Worm (Caenorhabditis elegans): ENCODE data around the gene aman-2.

The aman-2 gene

DNA sequence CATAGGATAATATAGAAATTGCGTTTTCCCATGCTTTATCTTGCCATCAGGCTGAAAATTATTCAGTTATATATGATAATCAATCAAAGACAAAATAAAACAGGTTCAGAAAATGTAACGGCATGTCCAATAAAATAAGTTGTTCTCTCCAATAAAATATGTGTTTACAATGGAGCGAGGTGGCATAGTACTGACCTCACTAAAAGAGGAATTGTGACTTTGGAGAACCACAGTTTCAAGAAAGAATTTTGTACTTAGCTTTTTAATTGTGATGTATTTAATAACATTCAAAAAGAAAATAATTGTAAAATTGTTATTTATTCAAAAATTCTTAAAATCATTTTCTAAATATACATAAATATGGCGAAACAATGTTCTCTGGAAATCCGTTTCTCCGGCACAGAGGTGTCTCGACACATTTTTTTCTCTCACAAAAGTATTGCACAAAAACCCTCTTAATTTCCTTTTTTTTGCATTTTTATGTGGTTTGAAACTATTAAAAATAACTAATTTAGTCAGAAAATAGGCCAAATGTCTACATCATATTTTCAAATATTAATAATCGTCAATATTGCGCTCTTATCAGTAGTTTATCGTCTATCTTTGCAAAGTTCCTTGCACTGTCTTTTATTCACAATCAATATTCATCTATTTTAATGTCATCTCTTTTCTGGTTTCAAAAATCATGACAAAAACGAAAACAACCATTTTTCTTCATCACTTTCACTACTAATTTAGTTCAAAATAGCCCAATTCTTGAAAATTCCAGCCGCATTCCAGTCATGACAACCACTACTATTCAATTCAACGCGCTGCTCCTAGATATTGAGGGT, at the start of gene aman-2, which contains the start of gene F58H1.3:
TSS of gene aman-2 (minus strand) at position 51 of the 833 bp plus-strand sequence.
TSS of gene F58H1.3 (plus strand) at position 783 of the 833 bp plus-strand sequence.
- TF ChIP-seq unc-62 (GFP tag; optimal IDR thresholded peaks at IDR 0.05): no peak

DNA sequence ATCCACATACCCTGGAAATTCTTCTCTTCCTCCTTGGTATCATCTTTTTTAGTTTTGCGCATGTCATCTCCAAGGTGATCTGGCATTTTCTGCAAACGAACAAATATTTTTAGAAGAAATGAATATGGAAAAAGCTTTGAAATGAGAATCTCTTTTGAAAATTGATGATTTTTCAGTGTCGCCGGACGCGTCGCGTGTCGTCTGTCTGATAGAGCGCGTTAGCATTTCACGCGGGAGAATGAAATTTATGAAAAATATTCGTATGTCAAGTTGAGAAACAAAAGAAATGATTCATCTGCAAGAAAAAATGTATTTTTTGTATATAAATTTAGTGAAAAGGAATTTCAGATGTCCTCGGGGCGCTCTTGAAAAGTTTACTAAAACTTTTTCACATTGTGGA, 49.3 kb upstream of the aman-2 start, which contains the start of gene rpt-1:
TSS of gene rpt-1 (minus strand) at position 89 of the 400 bp plus-strand sequence.
- no peak for TF ChIP-seq unc-62 (GFP tag; optimal IDR thresholded peaks at IDR 0.05)

DNA sequence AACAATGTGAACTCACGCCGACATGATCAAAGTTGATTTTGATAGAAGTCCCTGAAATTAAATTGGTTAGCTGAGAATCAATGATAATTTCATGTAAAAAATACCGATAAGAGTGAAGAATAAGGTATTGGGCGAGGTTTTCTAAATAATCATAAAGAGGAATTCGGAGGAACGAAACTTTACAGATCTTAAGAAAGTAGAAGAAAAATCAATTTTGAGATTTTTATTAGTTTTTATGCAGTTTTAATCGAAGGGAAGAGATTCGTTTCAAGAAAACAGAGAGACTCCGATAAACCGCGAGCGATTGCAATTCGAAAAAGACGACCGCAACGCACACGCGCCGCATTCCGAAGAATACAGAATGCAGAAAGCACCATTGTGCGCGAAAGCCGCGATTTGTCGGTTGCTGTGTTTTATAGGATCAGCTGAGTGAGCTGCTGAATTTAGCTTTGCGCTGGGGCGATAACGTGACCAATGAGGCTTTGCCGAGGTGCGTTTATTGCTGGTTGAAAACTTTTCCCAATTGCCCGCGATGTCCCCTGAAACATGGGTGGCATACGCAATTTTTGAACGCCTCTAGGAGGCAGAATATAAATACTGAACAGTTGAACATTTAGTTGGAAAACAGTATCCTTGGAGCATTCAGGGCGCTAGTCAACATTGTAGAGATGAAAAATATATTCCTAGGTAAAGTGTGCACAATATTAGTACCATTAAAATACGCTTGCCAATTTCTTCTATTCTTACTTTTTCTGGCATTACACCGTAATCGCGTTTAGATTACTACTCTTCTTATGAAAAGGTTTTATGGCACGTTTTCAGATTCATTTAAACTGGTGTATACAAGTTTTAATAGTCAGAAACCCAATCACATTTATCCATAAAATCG, 46.9 kb upstream of the aman-2 start, which contains the start of gene snr-4:
TSS of gene snr-4 (minus strand) at position 51 of the 889 bp plus-strand sequence.
- TF ChIP-seq unc-62 (GFP tag; optimal IDR thresholded peaks at IDR 0.05): no peak

DNA sequence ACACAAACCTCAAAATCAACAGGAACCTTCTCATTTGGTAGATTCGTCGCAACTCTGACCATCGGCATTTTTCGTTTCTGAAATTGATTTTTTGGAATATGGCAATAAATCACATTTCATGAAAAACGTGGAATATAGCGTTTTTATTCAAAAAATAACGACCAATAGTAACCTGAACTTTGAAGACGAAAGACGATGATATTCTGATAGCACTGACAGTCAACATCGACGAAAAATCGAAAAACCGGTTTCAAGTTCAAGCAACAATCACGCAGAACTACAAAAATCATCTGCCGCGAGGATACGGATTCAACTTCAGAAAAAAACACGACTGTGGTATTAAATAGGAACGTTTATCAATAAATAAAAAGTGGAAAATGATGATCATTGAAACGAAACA, 45.1 kb upstream of the aman-2 start, which contains the start of gene mif-2:
TSS of gene mif-2 (minus strand) at position 281 of the 400 bp plus-strand sequence.
- TF ChIP-seq unc-62 (GFP tag; optimal IDR thresholded peaks at IDR 0.05): no peak

DNA sequence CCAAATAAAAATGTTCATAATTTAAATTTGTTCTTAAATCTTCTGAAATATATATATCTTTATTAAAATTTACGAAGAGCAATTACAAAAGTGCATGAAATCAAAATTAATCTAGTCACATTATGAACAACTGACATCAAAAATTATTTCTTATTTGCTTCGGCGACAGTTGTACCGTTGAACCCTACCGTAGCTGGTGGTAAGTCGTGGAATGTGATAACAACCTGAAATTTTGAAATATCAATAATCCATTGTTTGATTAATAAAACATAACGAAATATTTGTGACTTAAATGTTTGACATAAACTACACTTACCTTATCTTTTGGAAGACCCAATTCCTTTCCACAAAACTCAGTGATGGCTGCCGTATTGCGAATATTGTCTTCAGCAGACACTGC, 43.7 kb upstream of the aman-2 start:
- no peak for TF ChIP-seq unc-62 (GFP tag; optimal IDR thresholded peaks at IDR 0.05)

DNA sequence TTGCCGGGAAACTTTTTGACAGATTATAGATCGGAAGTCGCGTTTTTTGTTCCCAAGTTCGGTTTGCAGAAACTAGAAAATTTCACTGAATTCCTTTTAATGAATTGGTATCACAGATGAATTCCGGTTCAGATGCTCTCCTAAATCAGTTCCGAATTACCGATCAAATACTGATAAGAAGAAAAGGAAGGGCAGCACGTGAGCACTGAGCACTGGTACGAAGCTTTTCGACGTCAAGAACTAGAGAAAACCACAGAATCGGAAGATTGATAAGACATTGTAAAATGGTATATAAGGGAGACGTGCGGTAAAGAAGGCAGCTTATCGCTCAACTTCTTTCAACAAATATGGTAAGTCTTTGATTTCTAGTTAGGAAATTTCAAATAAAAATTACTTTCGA, 42.2 kb upstream of the aman-2 start, which contains the start of gene cpr-1:
TSS of gene cpr-1 (plus strand) at position 319 of the 400 bp plus-strand sequence.
- no peak for TF ChIP-seq unc-62 (GFP tag; optimal IDR thresholded peaks at IDR 0.05)

DNA sequence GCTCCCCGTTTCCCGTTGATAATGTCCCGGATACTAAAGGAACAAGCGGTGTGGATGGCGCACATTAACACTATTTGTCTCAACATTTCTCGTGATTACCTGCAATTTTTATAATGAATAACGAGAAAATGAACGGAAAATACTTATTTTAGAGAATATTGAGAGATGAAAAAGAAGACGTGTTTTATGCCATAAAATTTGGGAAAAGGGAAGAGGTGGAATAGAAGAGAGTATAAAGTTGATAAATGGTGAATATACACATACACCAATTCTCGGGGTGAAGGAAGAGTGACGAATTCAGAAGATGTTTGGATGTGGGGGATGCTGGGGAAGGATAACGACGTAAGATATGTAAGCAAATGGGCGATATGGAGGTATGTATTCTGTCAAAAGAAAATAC, 31.7 kb upstream of the aman-2 start, which contains the start of gene F58H1.7:
TSS of gene F58H1.7 (minus strand) at position 101 of the 400 bp plus-strand sequence.
- TF ChIP-seq unc-62 (GFP tag; optimal IDR thresholded peaks at IDR 0.05): no peak

DNA sequence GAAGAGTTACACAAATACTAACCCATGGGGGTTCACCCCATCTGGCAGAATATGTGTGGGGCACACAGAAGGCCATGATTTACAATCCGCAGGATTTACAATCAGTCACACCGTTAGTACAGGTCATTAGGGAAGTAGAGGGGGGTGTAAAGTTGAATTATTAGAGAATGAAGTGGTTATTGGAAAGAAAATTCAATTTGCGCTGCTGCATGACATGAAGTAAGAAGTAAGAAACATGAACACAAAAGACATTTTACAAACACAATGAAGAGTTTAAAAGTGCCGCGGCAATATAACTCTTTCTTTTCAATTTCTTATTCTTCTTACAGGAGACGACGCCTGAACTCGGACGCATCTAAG, 27.8 kb upstream of the aman-2 start:
- no peak for TF ChIP-seq unc-62 (GFP tag; optimal IDR thresholded peaks at IDR 0.05)

DNA sequence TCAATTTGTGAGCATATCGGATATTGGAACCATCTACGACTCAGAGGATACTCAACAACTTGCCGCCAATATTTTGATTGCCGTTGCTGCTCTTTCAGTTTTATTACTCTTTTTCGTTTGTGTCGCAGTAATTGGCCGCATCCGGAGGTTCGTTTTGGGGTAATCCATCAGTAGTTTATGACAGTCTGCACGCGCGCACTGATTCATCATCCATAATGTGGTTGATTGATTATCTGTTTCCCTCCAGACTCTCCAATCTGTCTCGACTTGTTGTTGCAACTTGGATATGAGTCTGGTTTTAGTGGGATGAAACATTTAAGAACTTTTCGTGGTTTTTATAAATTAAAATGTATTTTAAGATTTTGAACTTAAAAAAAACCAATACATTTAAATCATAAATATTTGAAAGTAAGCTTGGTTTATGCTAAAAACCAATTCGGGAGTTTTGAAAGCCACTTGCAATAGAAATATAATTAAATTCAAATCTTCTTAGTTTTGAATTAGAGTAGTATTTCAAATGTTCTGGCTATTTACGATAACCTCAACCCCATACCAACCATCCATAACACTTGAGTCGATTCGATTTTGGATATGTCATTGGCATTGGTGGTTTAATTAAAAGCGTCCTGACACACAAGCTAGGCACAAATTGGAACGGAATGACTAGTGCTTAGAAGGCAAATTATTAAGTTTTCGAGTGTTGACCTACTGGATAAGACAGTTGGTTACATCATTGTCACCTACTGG, 27.2 kb upstream of the aman-2 start:
- TF ChIP-seq unc-62 (GFP tag; optimal IDR thresholded peaks at IDR 0.05): no peak

DNA sequence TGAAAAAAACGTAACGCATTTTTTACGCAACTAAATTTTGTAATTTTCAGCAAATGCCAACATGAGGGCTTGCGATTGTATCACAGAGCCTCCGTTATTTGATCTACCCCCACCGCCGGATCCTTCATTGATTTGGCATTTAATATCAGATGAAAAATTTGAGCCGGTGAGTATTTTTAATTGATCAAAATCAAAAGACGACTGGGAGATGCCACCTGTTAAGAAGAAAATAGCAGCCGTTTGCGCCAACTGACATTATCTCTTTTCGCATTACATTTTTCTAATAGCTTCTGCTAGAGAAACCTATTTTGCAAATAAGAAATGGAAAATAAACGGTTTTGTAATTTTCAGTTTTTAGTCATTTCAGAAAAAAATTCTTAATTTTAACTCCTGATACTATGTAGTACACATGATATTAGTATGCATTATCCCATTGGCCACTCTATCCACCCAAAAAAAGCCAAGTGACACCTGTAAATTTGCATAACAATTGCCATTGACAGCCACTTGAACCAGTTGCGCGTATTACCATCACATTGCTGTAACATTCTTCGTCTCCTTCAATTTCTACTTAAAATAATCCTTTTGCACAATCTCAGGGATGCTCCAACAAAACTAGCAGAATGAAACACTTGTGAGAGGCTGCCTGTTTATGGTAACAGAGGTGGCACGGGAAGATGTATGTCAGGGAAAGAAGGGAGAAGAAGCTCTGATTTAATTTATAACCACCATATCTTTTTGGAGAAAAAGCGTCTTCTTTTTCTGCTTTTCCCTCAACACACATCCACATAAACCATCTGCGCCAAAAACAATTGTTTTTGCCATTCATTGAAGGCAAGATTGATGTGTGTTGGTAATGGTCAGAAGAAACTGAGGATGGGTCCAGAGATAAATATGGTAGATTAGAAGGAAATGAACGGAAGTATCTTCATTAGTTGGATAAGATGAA, 25.6 kb upstream of the aman-2 start, which contains the start of gene F58H1.5:
TSS of gene F58H1.5 (plus strand) at position 51 of the 949 bp plus-strand sequence.
- TF ChIP-seq unc-62 (GFP tag; optimal IDR thresholded peaks at IDR 0.05): no peak

DNA sequence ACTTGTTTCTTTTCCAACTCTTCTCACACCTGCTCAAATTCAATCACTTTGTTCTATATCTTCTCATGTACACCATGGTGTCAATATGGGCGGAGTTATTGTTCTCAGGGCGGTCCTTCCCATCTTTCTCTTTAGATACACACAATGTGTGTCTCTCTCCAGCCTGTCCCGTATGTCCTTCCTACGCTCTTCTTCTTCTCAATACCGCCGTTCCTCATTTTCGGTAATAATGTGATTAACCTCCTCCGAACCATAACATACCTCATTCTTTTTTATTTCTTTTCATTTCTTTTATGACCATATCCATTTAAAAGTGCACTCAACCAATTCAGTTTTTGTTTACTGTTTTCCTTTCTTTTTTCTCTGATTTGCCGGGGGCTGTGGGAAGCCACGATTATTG, 22.6 kb upstream of the aman-2 start:
- TF ChIP-seq unc-62 (GFP tag; optimal IDR thresholded peaks at IDR 0.05): no peak

DNA sequence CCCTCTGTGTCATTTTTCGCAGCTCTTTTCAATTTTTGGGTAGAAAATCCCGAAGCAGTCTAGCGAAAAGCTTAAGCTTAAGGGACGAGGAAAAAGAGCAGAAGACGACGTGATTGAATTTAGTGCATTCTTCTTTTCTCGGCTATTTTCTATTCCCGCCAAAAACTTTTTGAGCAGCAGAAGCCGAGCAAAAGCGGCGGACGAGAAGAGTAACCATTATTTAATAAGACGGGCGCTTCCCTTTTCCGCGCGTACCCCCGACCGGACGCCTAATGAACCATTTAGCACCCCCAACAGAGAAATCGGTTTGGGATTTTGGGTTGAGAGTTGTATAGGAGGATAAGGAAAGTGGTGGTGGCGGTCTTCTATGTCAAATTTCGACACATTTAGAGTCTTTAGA, 20.6 kb upstream of the aman-2 start:
- TF ChIP-seq unc-62 (GFP tag; optimal IDR thresholded peaks at IDR 0.05): no peak

DNA sequence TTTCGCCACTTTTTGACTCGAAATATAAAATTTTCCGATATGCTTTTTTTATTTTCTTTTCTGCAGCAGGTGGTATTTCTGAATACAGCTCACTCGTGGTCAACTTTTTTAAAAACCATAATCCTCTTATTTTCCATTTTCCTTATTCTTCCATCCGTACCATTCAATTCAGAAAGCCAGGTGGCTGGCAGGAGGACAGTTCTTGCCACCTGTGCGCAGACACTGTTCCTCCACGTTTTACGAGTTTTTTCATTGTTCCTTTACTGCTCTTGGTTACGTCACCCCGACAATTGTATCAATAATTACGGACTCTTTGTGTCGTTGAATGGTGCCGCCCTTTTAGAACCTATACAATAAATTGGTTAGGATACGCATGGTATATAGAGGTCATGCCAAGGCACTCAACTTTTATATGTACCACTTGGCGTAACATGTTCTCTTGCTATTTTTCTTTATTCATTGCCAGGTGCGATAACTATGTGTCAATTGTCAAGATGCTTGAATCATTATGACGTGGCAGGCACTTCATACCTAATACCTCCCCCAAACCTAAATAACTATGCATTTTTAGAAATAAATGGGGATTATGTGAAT, 19.9 kb upstream of the aman-2 start:
- no peak for TF ChIP-seq unc-62 (GFP tag; optimal IDR thresholded peaks at IDR 0.05)

DNA sequence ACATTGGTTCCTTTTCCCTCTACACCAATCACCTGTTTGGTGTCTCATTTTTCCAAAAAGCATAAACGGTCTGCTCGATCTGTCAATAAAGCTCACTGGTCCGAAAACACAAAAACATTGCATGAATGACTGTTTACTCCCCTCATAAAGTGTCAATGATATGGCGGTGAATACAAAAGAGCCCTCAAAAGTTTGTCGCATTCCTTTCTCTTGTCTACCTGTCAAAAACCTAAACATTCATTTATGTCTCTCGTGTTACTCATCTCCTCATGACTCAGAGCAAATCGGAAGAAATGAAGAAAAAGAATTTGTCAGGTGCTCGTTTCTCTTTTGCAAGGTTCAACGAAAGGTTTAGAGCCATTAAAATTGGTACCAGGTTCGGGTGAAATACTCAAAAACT, 18.2 kb upstream of the aman-2 start:
- no peak for TF ChIP-seq unc-62 (GFP tag; optimal IDR thresholded peaks at IDR 0.05)

Measured in whole organism, dauer.